Worm (Caenorhabditis elegans): ENCODE data around the gene flr-1.

flr-1 gene

DNA sequence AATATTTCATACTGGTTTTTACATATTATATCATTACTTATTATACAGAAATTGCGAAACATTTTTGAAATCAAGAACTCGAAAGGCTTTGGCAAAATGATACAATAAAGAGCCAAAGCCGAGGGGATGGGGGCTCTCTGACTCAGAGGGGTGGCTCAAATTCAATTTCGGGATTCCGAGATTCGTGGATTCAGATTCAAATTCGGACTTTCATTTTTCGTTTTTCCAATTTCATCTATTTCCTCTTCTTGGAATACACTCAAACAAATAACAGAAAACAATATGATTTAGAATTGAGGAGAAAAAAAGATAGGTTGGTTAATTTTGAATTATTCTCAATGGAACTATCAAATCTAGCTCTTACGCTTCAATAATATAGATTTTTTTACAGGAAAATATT lies 42.8 kb upstream of the flr-1 start:
- TF ChIP-seq Y5F2A.4 (GFP tag; optimal IDR thresholded peaks at IDR 0.05) (no peak), lsy-2 (tag; optimal IDR thresholded peaks at IDR 0.05) (peak in 1 of 2 experiments; percentile 5), nhr-28 (tag; optimal IDR thresholded peaks at IDR 0.05) (no peak), pha-4 (GFP tag; IDR thresholded peaks at IDR 0.05) (no peak), pha-4 (tag; optimal IDR thresholded peaks at IDR 0.05) (no peak), zfp-3 (GFP tag; conservative IDR thresholded peaks at IDR 0.05) (no peak), mep-1 (tag; optimal IDR thresholded peaks at IDR 0.05) (no peak), nhr-102 (tag; optimal IDR thresholded peaks at IDR 0.05) (no peak), ces-1 (GFP tag; optimal IDR thresholded peaks at IDR 0.05) (peak; percentile 76), ctbp-1 (GFP tag; IDR thresholded peaks at IDR 0.05) (0 out of 2 replicates have a peak, but pooled peaks have one; percentile 25), fkh-10 (GFP tag; optimal IDR thresholded peaks at IDR 0.05) (peak; percentile 71), lin-39 (tag; optimal IDR thresholded peaks at IDR 0.05) (no peak)

DNA sequence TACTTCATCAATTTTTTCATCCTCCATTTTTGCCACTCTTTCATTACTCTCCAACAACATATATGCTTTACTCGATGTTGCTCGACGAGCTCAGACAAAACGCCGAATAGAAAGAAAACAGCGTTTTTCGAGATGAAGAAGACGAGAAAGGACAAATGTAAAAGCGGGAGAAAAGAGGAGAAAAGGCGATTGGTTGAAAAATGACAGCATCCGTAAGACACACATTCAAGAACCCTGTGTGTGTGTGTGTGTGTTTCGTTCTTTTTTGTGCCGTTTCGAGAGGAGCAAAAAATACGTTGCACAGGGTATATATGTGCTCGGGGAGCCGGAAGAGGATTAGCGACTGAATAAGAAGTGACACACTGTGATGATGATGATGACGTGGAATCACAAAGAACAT lies 37.4 kb upstream of the flr-1 start:
- TF ChIP-seq fkh-10 (GFP tag; optimal IDR thresholded peaks at IDR 0.05) (no peak), duxl-1 (tag; optimal IDR thresholded peaks at IDR 0.05; ENCODE audit: poor library complexity) (no peak), ctbp-1 (GFP tag; IDR thresholded peaks at IDR 0.05) (0 out of 2 replicates have a peak, but pooled peaks have one; percentile 20), unc-62 (GFP tag; optimal IDR thresholded peaks at IDR 0.05 in 1 of 2) (peak in 1 of 2 experiments; percentile 96), unc-62 (tag; optimal IDR thresholded peaks at IDR 0.05) (no peak), hmg-1.1 (GFP tag; IDR thresholded peaks at IDR 0.05) (peak; percentile 46; the same call in 1 of the 2 replicates), nhr-42 (GFP tag; IDR thresholded peaks at IDR 0.05) (no peak), T20F7.1 (GFP tag; optimal IDR thresholded peaks at IDR 0.05) (no peak), R02D3.7 (tag; optimal IDR thresholded peaks at IDR 0.05) (no peak), ztf-7 (tag; optimal IDR thresholded peaks at IDR 0.05) (no peak), tag-97 (GFP tag; IDR thresholded peaks at IDR 0.05) (no peak), egl-27 (tag; optimal IDR thresholded peaks at IDR 0.05) (no peak), lsy-2 (tag; optimal IDR thresholded peaks at IDR 0.05) (no peak)

DNA sequence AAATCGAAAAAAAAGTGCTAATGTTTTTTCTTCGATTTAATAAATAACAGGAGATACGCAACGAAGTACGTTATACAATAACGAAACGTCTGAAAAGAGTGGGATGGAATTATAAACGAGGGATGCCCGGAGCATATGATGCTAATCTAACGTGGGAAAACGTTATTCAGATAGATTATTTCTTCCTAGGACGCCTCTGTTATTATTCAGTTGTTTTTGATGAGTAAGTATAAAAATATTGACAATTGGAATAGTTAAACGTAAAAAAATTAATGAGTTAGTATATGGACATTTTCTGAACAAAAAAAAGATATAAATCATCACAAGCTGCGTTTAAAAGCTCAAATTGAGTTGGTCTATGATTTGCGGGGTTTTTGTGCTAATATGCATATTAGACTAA lies 28.5 kb upstream of the flr-1 start, which contains the start of gene srd-51:
TSS of gene srd-51 (minus strand) at position 101 of the 400 bp plus-strand sequence.
- no peak for TF ChIP-seq T20F7.1 (GFP tag; optimal IDR thresholded peaks at IDR 0.05)
- no peak for TF ChIP-seq snpc-4 (tag; optimal IDR thresholded peaks at IDR 0.05)
- TF ChIP-seq nhr-6 (tag; optimal IDR thresholded peaks at IDR 0.05): no peak
- no peak for TF ChIP-seq attf-4 (tag; optimal IDR thresholded peaks at IDR 0.05)
- no peak for TF ChIP-seq vab-7 (GFP tag; IDR thresholded peaks at IDR 0.05)
- TF ChIP-seq fkh-10 (GFP tag; optimal IDR thresholded peaks at IDR 0.05): no peak
- no peak for TF ChIP-seq ces-1 (GFP tag; optimal IDR thresholded peaks at IDR 0.05)
- TF ChIP-seq ceh-28 (tag; optimal IDR thresholded peaks at IDR 0.05): no peak

DNA sequence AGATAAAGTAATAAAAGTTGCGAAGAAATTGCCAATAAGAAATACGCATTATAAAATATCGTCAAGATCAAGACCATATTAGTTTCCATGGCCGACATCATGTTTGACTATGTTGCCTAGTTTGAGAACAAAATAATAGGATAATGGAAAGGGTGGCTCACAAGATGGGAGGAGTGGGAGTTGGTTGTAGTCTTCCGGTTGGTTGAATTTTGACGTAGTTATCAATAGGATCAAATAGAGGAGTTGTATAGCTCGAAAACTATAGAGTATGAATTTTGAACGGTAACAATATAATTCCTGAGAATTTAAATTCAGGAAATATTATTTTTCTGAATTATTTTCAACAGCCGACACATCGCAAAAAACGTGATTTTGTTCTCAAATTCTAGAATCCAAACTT lies 25.4 kb upstream of the flr-1 start, which contains the start of gene srd-50:
TSS of gene srd-50 (minus strand) at position 101 of the 400 bp plus-strand sequence.
- TF ChIP-seq mxl-3 (GFP tag; optimal IDR thresholded peaks at IDR 0.05) (no peak), aha-1 (tag) (peak; percentile 66)

DNA sequence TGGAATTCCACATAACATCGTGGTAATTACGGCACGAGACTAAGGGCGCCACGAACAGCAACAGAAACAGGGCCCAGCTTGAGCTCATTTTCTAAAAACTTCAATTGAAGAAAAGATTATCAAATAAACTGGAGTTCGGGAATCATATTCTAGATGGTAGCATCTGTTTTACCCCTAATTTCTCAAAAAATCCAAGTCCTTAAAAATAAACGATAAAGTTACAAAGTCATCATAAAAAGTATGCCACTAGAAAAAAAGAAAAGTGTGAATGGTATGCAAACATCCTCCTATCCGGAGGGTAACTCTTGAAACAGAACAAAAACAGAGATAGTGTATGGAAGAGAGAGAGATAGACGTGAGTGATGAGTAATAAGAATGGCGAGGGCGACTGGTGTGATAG lies 21.0 kb upstream of the flr-1 start, which contains the start of gene efn-3:
TSS of gene efn-3 (minus strand) at position 101 of the 400 bp plus-strand sequence.
- TF ChIP-seq aly-2 (tag; optimal IDR thresholded peaks at IDR 0.05): no peak
- no peak for TF ChIP-seq ceh-28 (tag; optimal IDR thresholded peaks at IDR 0.05)
- no peak for TF ChIP-seq R02D3.7 (tag; optimal IDR thresholded peaks at IDR 0.05)

DNA sequence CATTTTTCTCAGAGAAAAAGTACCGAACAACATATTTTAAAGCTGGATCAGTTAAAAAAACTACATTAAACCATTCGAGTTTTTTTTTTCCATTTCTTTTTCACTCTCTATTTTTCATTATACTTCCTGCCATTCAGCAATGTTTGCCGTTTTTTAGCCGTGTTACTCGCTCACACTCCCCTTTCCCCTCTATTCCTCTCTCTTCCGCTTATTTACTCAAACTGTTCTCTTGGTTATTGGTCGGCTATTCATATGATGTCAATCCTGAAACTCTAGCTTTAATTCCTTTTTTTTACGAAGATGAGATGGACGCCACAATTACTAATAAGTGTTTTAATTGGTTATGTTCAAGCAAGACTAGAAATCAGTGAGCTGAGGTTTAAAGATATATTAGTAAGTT lies 15.5 kb upstream of the flr-1 start, which contains the start of gene tre-4:
TSS of gene tre-4 (plus strand) at position 301 of the 400 bp plus-strand sequence.
- TF ChIP-seq php-3 (GFP tag; IDR thresholded peaks at IDR 0.05): no peak
- TF ChIP-seq Y75B8A.6 (GFP tag; IDR thresholded peaks at IDR 0.05): no peak
- no peak for TF ChIP-seq dve-1 (tag; optimal IDR thresholded peaks at IDR 0.05; ENCODE audit: insufficient read depth)
- TF ChIP-seq D1046.2 (GFP tag; IDR thresholded peaks at IDR 0.05): no peak
- no peak for TF ChIP-seq ces-1 (GFP tag; optimal IDR thresholded peaks at IDR 0.05)
- no peak for TF ChIP-seq nhr-237 (tag; optimal IDR thresholded peaks at IDR 0.05)
- no peak for TF ChIP-seq F49E8.2 (tag; optimal IDR thresholded peaks at IDR 0.05; ENCODE audit: borderline replicate concordance)
- TF ChIP-seq hlh-11 (tag; optimal IDR thresholded peaks at IDR 0.05): no peak
- TF ChIP-seq F26F4.8 (GFP tag; conservative IDR thresholded peaks at IDR 0.05): no peak
- no peak for TF ChIP-seq egl-27 (tag; optimal IDR thresholded peaks at IDR 0.05)
- TF ChIP-seq sdz-12 (GFP tag; optimal IDR thresholded peaks at IDR 0.05): no peak
- no peak for TF ChIP-seq egl-43 (GFP tag; IDR thresholded peaks at IDR 0.05)
